Fruit fly (Drosophila melanogaster) ovary, adult (tissue): ENCODE measurements around the gene CG33281.

Source experiments
- CG17801 ChIP-seq: fragments of 200-800 bp; optimal IDR thresholded peaks from 2 replicates; lab custom pipeline; 2019; ENCODE audit warnings: missing biosample characterization, mild to moderate bottlenecking, missing genetic modification characterization, moderate library complexity; ENCODE audit not compliant: partially characterized antibody

CG33281 gene

DNA sequence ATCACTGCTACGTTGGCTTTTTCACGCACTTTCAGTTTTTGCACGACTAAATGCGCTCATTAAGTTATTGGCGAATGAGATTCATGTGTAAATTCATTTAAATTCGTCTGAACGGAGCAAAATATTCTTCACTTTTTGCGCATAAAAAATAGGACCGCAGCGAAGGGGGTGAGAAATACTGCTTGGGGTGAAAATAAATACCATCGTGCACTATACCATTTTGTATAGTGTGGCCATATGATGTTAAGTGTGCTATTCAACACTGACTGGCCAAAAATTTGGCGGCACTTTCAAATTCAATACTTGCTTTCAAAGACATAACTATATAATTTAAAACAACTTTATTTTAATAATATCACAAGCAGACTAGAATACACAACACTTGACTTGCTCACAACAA lies 49.2 kb downstream of the CG33281 start, which contains the start of gene GramD1B:
TSS of gene GramD1B (minus strand) at position 131 of the 400 bp plus-strand sequence.
- peak; percentile 43 for TF ChIP-seq CG17801

DNA sequence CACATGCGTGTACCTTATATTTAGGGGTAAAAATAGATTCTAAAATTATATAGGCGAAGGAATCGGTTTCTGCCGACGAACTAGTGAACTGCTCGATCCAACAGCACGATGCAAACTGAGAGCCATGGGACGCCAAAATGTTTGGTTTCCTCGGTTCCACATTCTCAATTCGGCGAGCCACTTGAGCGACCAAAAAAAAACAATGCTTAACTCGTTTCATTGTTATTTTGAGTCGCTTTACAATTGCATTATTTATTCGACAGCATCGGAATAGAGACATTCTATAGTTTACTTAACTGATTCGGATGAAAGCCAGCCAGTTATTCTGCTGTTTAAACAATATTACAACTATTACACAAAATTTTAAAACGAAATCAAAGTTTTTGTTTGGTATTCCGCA lies 51.6 kb downstream of the CG33281 start, which contains the start of gene CG15412:
TSS of gene CG15412 (minus strand) at position 101 of the 400 bp plus-strand sequence.
- TF ChIP-seq CG17801: no peak
